Fruit fly (Drosophila melanogaster) whole organism, embryonic: Measurements from ENCODE around the gene CG32161.

Experiments used
- Aef1 ChIP-seq: fragments of 200-800 bp; sonication (Bioruptor generic); IDR thresholded peaks from 3 replicates; pipeline ENCODE4 v1.3.6; 2022; ENCODE audit warnings: missing biosample characterization, missing genetic modification characterization
- Atf-2 ChIP-seq: fragments of 200-800 bp; sonication (Bioruptor generic); optimal IDR thresholded peaks from 2 replicates; lab custom pipeline; 2016; ENCODE audit warnings: missing biosample characterization, missing genetic modification characterization
- CG10209 ChIP-seq: fragments of 200-800 bp; sonication (Bioruptor generic); optimal IDR thresholded peaks from 3 replicates; lab custom pipeline; 2017; ENCODE audit warnings: missing biosample characterization, mild to moderate bottlenecking, missing genetic modification characterization, missing genetic modification reagents
- CG11560 ChIP-seq: fragments of 200-800 bp; sonication (Bioruptor generic); IDR thresholded peaks from 3 replicates; pipeline ENCODE4 v1.3.6; 2022; ENCODE audit warnings: missing biosample characterization, missing genetic modification characterization
- CG11723 ChIP-seq: fragments of 200-800 bp; sonication (Bioruptor generic); optimal IDR thresholded peaks from 2 replicates; lab custom pipeline; 2017; ENCODE audit warnings: missing biosample characterization, mild to moderate bottlenecking, missing genetic modification characterization
- CG12391 ChIP-seq: fragments of 200-800 bp; sonication (Bioruptor generic); optimal IDR thresholded peaks from 3 replicates; lab custom pipeline; 2018; ENCODE audit warnings: missing biosample characterization, mild to moderate bottlenecking, missing genetic modification characterization, moderate library complexity
- CG12744 ChIP-seq: fragments of 200-800 bp; sonication (Bioruptor generic); optimal IDR thresholded peaks from 2 replicates; lab custom pipeline; 2016; ENCODE audit warnings: missing biosample characterization, missing genetic modification characterization
- CG13424 ChIP-seq: fragments of 200-800 bp; sonication (Bioruptor generic); optimal IDR thresholded peaks from 2 replicates; lab custom pipeline; 2019; ENCODE audit warnings: missing biosample characterization, mild to moderate bottlenecking, missing genetic modification characterization, moderate library complexity
- CG15479 ChIP-seq: fragments of 200-800 bp; sonication (Bioruptor generic); optimal IDR thresholded peaks from 3 replicates; lab custom pipeline; 2019; ENCODE audit warnings: missing biosample characterization, mild to moderate bottlenecking, missing genetic modification characterization, moderate library complexity
- CG18011 ChIP-seq: fragments of 200-800 bp; sonication (Bioruptor generic); optimal IDR thresholded peaks from 2 replicates; lab custom pipeline; 2017; ENCODE audit warnings: missing biosample characterization, missing genetic modification characterization, mild to moderate bottlenecking, moderate library complexity, missing genotype
- CG2199 ChIP-seq: fragments of 200-800 bp; sonication (Bioruptor generic); IDR thresholded peaks from 3 replicates; pipeline ENCODE4 v1.3.6; 2022; ENCODE audit warnings: missing biosample characterization, missing genetic modification characterization
- CG31388 ChIP-seq: fragments of 200-800 bp; sonication (Bioruptor generic); optimal IDR thresholded peaks from 2 replicates; lab custom pipeline; 2016; ENCODE audit warnings: missing biosample characterization, missing genetic modification characterization
- CG34224 ChIP-seq: fragments of 200-800 bp; sonication (Bioruptor generic); IDR thresholded peaks from 3 replicates; pipeline ENCODE4 v1.3.6; 2022; ENCODE audit warnings: missing biosample characterization, missing genetic modification characterization; ENCODE audit not compliant: partially characterized antibody
- CG3726 ChIP-seq: fragments of 200-800 bp; sonication (Bioruptor generic); IDR thresholded peaks from 3 replicates; pipeline ENCODE4, ENCODE4 v1.3.6; 2022; ENCODE audit warnings: missing biosample characterization, missing genetic modification characterization
- CG4854 ChIP-seq: fragments of 200-800 bp; sonication (Bioruptor generic); optimal IDR thresholded peaks from 2 replicates; lab custom pipeline; 2016; ENCODE audit warnings: missing biosample characterization, missing genetic modification characterization, inconsistent platforms
- CG6813 ChIP-seq: fragments of 200-800 bp; sonication (Bioruptor generic); optimal IDR thresholded peaks from 2 replicates; lab custom pipeline; 2017; ENCODE audit warnings: missing biosample characterization, missing genetic modification characterization, mild to moderate bottlenecking, moderate library complexity, missing genetic modification reagents
- CG8478 ChIP-seq: fragments of >200 bp; optimal IDR thresholded peaks from 2 replicates; lab custom pipeline; 2018
- CG8765 ChIP-seq: fragments of 200-800 bp; sonication (Bioruptor generic); IDR thresholded peaks from 2 replicates; pipeline ENCODE4 v1.3.6; 2022; ENCODE audit warnings: missing biosample characterization, missing genetic modification characterization
- CG9876 ChIP-seq: fragments of 200-800 bp; sonication (Bioruptor generic); optimal IDR thresholded peaks from 2 replicates; lab custom pipeline; 2016; ENCODE audit warnings: missing biosample characterization, missing genetic modification characterization
- CoRest ChIP-seq: fragments of 200-800 bp; sonication (Bioruptor generic); optimal IDR thresholded peaks from 3 replicates; lab custom pipeline; 2018; ENCODE audit warnings: missing biosample characterization, mild to moderate bottlenecking, missing genetic modification characterization, moderate library complexity
- Deaf1 ChIP-seq: fragments of 200-800 bp; optimal IDR thresholded peaks from 3 replicates; lab custom pipeline; 2019; ENCODE audit warnings: missing biosample characterization, mild to moderate bottlenecking, missing genetic modification characterization, moderate library complexity
- Elba2 ChIP-seq: fragments of 200-800 bp; sonication (Bioruptor generic); optimal IDR thresholded peaks from 3 replicates; lab custom pipeline; 2016; ENCODE audit warnings: missing biosample characterization, missing genetic modification characterization
- HmgZ ChIP-seq: fragments of 200-800 bp; sonication (Bioruptor generic); optimal IDR thresholded peaks from 2 replicates; lab custom pipeline; 2018; ENCODE audit warnings: missing biosample characterization, mild to moderate bottlenecking, missing genetic modification characterization
- Hmx ChIP-seq: fragments of 200-800 bp; sonication (Bioruptor generic); optimal IDR thresholded peaks from 2 replicates; lab custom pipeline; 2016; ENCODE audit warnings: missing biosample characterization, missing genetic modification characterization
- Hr51 ChIP-seq, 2 experiments: fragments of 200-800 bp; sonication (Bioruptor generic); optimal IDR thresholded peaks; 2 replicates in 1 of 2; 3 replicates in 1 of 2; lab custom pipeline; 2016 to 2018; ENCODE audit warnings: missing biosample characterization in 2 of 2, missing genetic modification characterization in 2 of 2, mild to moderate bottlenecking in 1 of 2, moderate library complexity in 1 of 2
- Mrtf ChIP-seq: fragments of 200-800 bp; sonication (Bioruptor generic); IDR thresholded peaks from 3 replicates; pipeline ENCODE4 v1.3.6; 2022; ENCODE audit warnings: missing biosample characterization, missing genetic modification characterization
- NfI ChIP-seq: fragments of 200-800 bp; sonication (Bioruptor generic); optimal IDR thresholded peaks from 3 replicates; lab custom pipeline; 2018; ENCODE audit warnings: missing biosample characterization, mild to moderate bottlenecking, missing genetic modification characterization, moderate library complexity
- Poxn ChIP-seq: fragments of 200-800 bp; sonication (Bioruptor generic); IDR thresholded peaks from 2 replicates; pipeline ENCODE4 v1.3.6; 2022; ENCODE audit warnings: missing biosample characterization, missing genetic modification characterization
- Rfx ChIP-seq: fragments of 200-800 bp; sonication (Bioruptor generic); IDR thresholded peaks from 2 replicates; pipeline ENCODE4 v1.3.6; 2022; ENCODE audit warnings: missing biosample characterization, missing genetic modification characterization
- Sox102F ChIP-seq: fragments of 200-800 bp; sonication (Bioruptor generic); optimal IDR thresholded peaks from 2 replicates; lab custom pipeline; 2018; ENCODE audit warnings: missing biosample characterization, mild to moderate bottlenecking, missing genetic modification characterization, moderate library complexity
- Sry-β ChIP-seq: fragments of 200-800 bp; sonication (Bioruptor generic); optimal IDR thresholded peaks from 2 replicates; lab custom pipeline; 2018; ENCODE audit warnings: missing biosample characterization, mild to moderate bottlenecking, missing genetic modification characterization, moderate library complexity
- br ChIP-seq: fragments of >200 bp; optimal IDR thresholded peaks from 2 replicates; lab custom pipeline; 2017
- cato ChIP-seq: fragments of 200-800 bp; sonication (Bioruptor generic); optimal IDR thresholded peaks from 2 replicates; lab custom pipeline; 2016; ENCODE audit warnings: missing biosample characterization, missing genetic modification characterization, borderline replicate concordance
- chif ChIP-seq, 2 experiments: fragments of 200-800 bp; sonication (Bioruptor generic); optimal IDR thresholded peaks; 3 replicates each; lab custom pipeline; 2016; ENCODE audit warnings: missing biosample characterization in 2 of 2, missing genetic modification characterization in 2 of 2
- chinmo ChIP-seq: fragments of 200-800 bp; sonication (Bioruptor generic); IDR thresholded peaks from 4 replicates; pipeline ENCODE4 v1.3.6; 2022; ENCODE audit warnings: missing biosample characterization, missing genetic modification characterization; ENCODE audit not compliant: partially characterized antibody
- dmrt11E ChIP-seq: fragments of 200-800 bp; sonication (Bioruptor generic); optimal IDR thresholded peaks from 3 replicates; lab custom pipeline; 2018; ENCODE audit warnings: missing biosample characterization, mild to moderate bottlenecking, missing genetic modification characterization, moderate library complexity
- dysf ChIP-seq: fragments of 200-800 bp; sonication (Bioruptor generic); IDR thresholded peaks from 3 replicates; pipeline ENCODE4 v1.3.6; 2022; ENCODE audit warnings: missing biosample characterization, missing genetic modification characterization
- eyg ChIP-seq: fragments of 200-800 bp; sonication (Bioruptor generic); optimal IDR thresholded peaks from 3 replicates; lab custom pipeline; 2016; ENCODE audit warnings: missing biosample characterization, missing genetic modification characterization
- ftz-f1 ChIP-seq: fragments of 200-800 bp; sonication (Bioruptor generic); optimal IDR thresholded peaks from 2 replicates; lab custom pipeline; 2016; ENCODE audit warnings: missing biosample characterization, missing genetic modification characterization
- fu2 ChIP-seq: fragments of 200-800 bp; sonication (Bioruptor generic); optimal IDR thresholded peaks from 2 replicates; lab custom pipeline; 2016; ENCODE audit warnings: missing biosample characterization, missing genetic modification characterization
- gsb-n ChIP-seq: fragments of 200-800 bp; sonication (Bioruptor generic); optimal IDR thresholded peaks from 3 replicates; lab custom pipeline; 2018; ENCODE audit warnings: missing biosample characterization, mild to moderate bottlenecking, missing genetic modification characterization
- ham ChIP-seq: fragments of 200-800 bp; sonication (Bioruptor generic); IDR thresholded peaks from 2 replicates; pipeline ENCODE4 v1.3.6; 2022; ENCODE audit warnings: missing biosample characterization, missing genetic modification characterization
- hb ChIP-seq: fragments of 200-800 bp; sonication (Bioruptor generic); IDR thresholded peaks from 3 replicates; pipeline ENCODE4 v1.3.6; 2022; ENCODE audit warnings: missing biosample characterization, missing genetic modification characterization; ENCODE audit not compliant: partially characterized antibody
- hbn ChIP-seq: fragments of 200-800 bp; sonication (Bioruptor generic); IDR thresholded peaks from 2 replicates; pipeline ENCODE4 v1.3.6; 2022; ENCODE audit warnings: missing biosample characterization, missing genetic modification characterization; ENCODE audit not compliant: partially characterized antibody
- mld ChIP-seq: fragments of 200-800 bp; sonication (Bioruptor generic); IDR thresholded peaks from 3 replicates; pipeline ENCODE4 v1.3.6; 2022; ENCODE audit warnings: missing biosample characterization, missing genetic modification characterization; ENCODE audit not compliant: partially characterized antibody
- onecut ChIP-seq: fragments of 200-800 bp; sonication (Bioruptor generic); IDR thresholded peaks from 2 replicates; pipeline ENCODE4 v1.3.6; 2022; ENCODE audit warnings: missing biosample characterization, missing genetic modification characterization
- otp ChIP-seq: fragments of 200-800 bp; sonication (Bioruptor generic); IDR thresholded peaks from 3 replicates; pipeline ENCODE4, ENCODE4 v1.3.6; 2022; ENCODE audit warnings: missing biosample characterization, missing genetic modification characterization
- pros ChIP-seq: fragments of 200-800 bp; sonication (Bioruptor generic); optimal IDR thresholded peaks from 3 replicates; lab custom pipeline; 2019; ENCODE audit warnings: missing biosample characterization, mild to moderate bottlenecking, missing genetic modification characterization, moderate library complexity
- sna ChIP-seq: fragments of 200-800 bp; sonication (Bioruptor generic); IDR thresholded peaks from 2 replicates; pipeline ENCODE4 v1.3.6; 2022; ENCODE audit warnings: missing biosample characterization, missing genetic modification characterization; ENCODE audit not compliant: partially characterized antibody
- stc ChIP-seq: fragments of 200-800 bp; sonication (Bioruptor generic); IDR thresholded peaks from 2 replicates; pipeline ENCODE4 v1.3.6; 2022; ENCODE audit warnings: missing biosample characterization, missing genetic modification characterization
- ttk ChIP-seq: fragments of 200-800 bp; sonication (Bioruptor generic); IDR thresholded peaks from 2 replicates; pipeline ENCODE4 v2.1.2; 2022; ENCODE audit warnings: missing biosample characterization, missing genetic modification characterization
- vvl ChIP-seq: fragments of 200-800 bp; sonication (Bioruptor generic); IDR thresholded peaks from 2 replicates; pipeline ENCODE4 v1.3.6; 2022; ENCODE audit warnings: missing biosample characterization, missing genetic modification characterization

CG32161 gene

dm6 chr3L:16808139-16808538, 37.9 kb upstream of the CG32161 start (continued):
- TF ChIP-seq chinmo (GFP tag; lab: Robert Waterston, UW) (no peak), Rfx (peak; percentile 55), CG8478 (lab: Kevin White, UChicago) (no peak), Aef1 (GFP tag; lab: Robert Waterston, UW) (peak; percentile 19; the same call in 1 of the 3 replicates), CG31388 (GFP tag; lab: Kevin White, UChicago) (no peak), hbn (GFP tag; lab: Robert Waterston, UW) (no peak), ham (GFP tag; lab: Robert Waterston, UW) (no peak), hb (no peak), onecut (GFP tag; lab: Robert Waterston, UW) (no peak), Hr51 (GFP tag; optimal IDR thresholded peaks at IDR 0.05; lab: Kevin White, UChicago) (peak in 1 of 2 experiments; percentile 2), CG15479 (no peak), stc (GFP tag; lab: Robert Waterston, UW) (no peak), mld (GFP tag; lab: Robert Waterston, UW) (no peak), Sry-β (GFP tag; lab: Kevin White, UChicago) (no peak), CG10209 (GFP tag; lab: Kevin White, UChicago) (no peak), Atf-2 (peak; percentile 18), eyg (no peak), CG13424 (tag; lab: Kevin White, UChicago) (no peak), CG11560 (tag; lab: Robert Waterston, UW) (no peak), CG3726 (no peak), Sox102F (GFP tag; lab: Kevin White, UChicago) (no peak), CG2199 (GFP tag; lab: Robert Waterston, UW) (peak; percentile 87), sna (GFP tag; lab: Robert Waterston, UW) (no peak), CG11723 (GFP tag; lab: Kevin White, UChicago) (no peak), CG12744 (GFP tag; lab: Kevin White, UChicago) (peak; percentile 11), CG4854 (peak; percentile 7), cato (no peak), CG34224 (no peak), CoRest (tag; lab: Kevin White, UChicago) (peak; percentile 90), Mrtf (GFP tag; lab: Robert Waterston, UW) (no peak), ftz-f1 (GFP tag; lab: Kevin White, UChicago) (peak; percentile 30), Elba2 (GFP tag; lab: Kevin White, UChicago) (no peak), dysf (GFP tag; lab: Robert Waterston, UW) (no peak), CG9876 (GFP tag; lab: Kevin White, UChicago) (no peak), dmrt11E (tag; lab: Kevin White, UChicago) (no peak), otp (GFP tag; lab: Robert Waterston, UW) (no peak), HmgZ (tag; lab: Kevin White, UChicago) (peak; percentile 84), gsb-n (peak; percentile 59), CG6813 (no peak), vvl (GFP tag; lab: Robert Waterston, UW) (peak; percentile 28), br (lab: Kevin White, UChicago) (no peak), NfI (no peak), fu2 (GFP tag; lab: Kevin White, UChicago) (no peak), Poxn (GFP tag; lab: Robert Waterston, UW) (no peak), ttk (GFP tag; lab: Robert Waterston, UW) (no peak), CG8765 (no peak), Deaf1 (no peak), CG18011 (peak; percentile 100), CG12391 (peak; percentile 41), Hmx (GFP tag; lab: Kevin White, UChicago) (no peak), pros (no peak), chif (GFP tag; optimal IDR thresholded peaks at IDR 0.05; lab: Kevin White, UChicago) (peak in 1 of 2 experiments; percentile 32)
